Worm (Caenorhabditis elegans): ENCODE results near the gene grl-15.

Gene grl-15

ce11 chrIII:12182919-12183318 lies 52.9 kb downstream of the grl-15 start, which contains the start of gene Y75B8A.10:
TSS of gene Y75B8A.10 (minus strand) at chrIII:12183019.
- TF ChIP-seq unc-62 (GFP tag; optimal IDR thresholded peaks at IDR 0.05), result no peak

All from whole organism, dauer.